Worm (Caenorhabditis elegans) whole organism, young adult: Measurements from ENCODE around the gene cyp-35C1.
A peak's percentile ranks its signal among the peaks of the same experiment; 100 is the strongest.

Experiments
- B0035.1 ChIP-seq: sonication (generic microtip); optimal IDR thresholded peaks from 2 replicates; lab custom pipeline; 2016; ENCODE audit warnings: missing genetic modification characterization, mild to moderate bottlenecking, missing compliant biosample characterization, missing genotype, missing genetic modification reagents
- B0261.1 ChIP-seq: sonication (generic microtip); optimal IDR thresholded peaks from 2 replicates; lab custom pipeline; 2016; ENCODE audit warnings: mild to moderate bottlenecking, missing genetic modification characterization, moderate library complexity, missing compliant biosample characterization
- F10E7.11 ChIP-seq: sonication (generic microtip); optimal IDR thresholded peaks from 2 replicates; lab custom pipeline; 2017; ENCODE audit warnings: mild to moderate bottlenecking, missing genetic modification characterization, moderate library complexity, missing compliant biosample characterization
- F23B12.7 ChIP-seq: sonication (generic microtip); optimal IDR thresholded peaks from 2 replicates; lab custom pipeline; 2017; ENCODE audit warnings: missing genetic modification characterization, mild to moderate bottlenecking, missing compliant biosample characterization, antibody characterized with exemption, moderate library complexity; ENCODE audit not compliant: insufficient read depth
- F57A8.1 ChIP-seq: fragments of 200-800 bp; sonication (Bioruptor generic); optimal IDR thresholded peaks from 2 replicates; lab custom pipeline; 2018; ENCODE audit warnings: mild to moderate bottlenecking, missing genetic modification characterization, moderate library complexity, missing compliant biosample characterization
- F57C9.4 ChIP-seq: sonication (generic microtip); optimal IDR thresholded peaks from 2 replicates; lab custom pipeline; 2017; ENCODE audit warnings: mild to moderate bottlenecking, missing genetic modification characterization, missing compliant biosample characterization
- Y67H2A.10 ChIP-seq: fragments of 200-800 bp; sonication (Bioruptor generic); conservative IDR thresholded peaks from 2 replicates; pipeline ENCODE4 v1.3.6; 2022; ENCODE audit warnings: missing genetic modification reagents, missing genetic modification characterization, missing compliant biosample characterization
- bed-2 ChIP-seq: fragments of 200-800 bp; sonication (Bioruptor generic); IDR thresholded peaks from 2 replicates; pipeline ENCODE4 v1.3.6; 2022; ENCODE audit warnings: missing genetic modification reagents, missing genetic modification characterization, missing compliant biosample characterization
- ccch-3 ChIP-seq: fragments of 200-800 bp; sonication (Bioruptor generic); optimal IDR thresholded peaks from 2 replicates; lab custom pipeline; 2018; ENCODE audit warnings: mild to moderate bottlenecking, missing genetic modification characterization, missing compliant biosample characterization
- cebp-1 ChIP-seq, 2 experiments: fragments of 200-800 bp in 1 of 2; sonication (Bioruptor generic) in 1 of 2; sonication (generic microtip) in 1 of 2; IDR thresholded peaks in 1 of 2; optimal IDR thresholded peaks in 1 of 2; 2 replicates each; pipeline versions ENCODE4 v1.3.6 to Lab custom; 2017 to 2022; ENCODE audit warnings: missing compliant biosample characterization in 2 of 2, missing genetic modification characterization in 2 of 2, mild to moderate bottlenecking in 1 of 2, missing genetic modification reagents in 1 of 2, moderate library complexity in 1 of 2
- ceh-27 ChIP-seq: fragments of 200-800 bp; sonication (Bioruptor generic); optimal IDR thresholded peaks from 2 replicates; lab custom pipeline; 2018; ENCODE audit warnings: mild to moderate bottlenecking, missing genetic modification characterization, moderate library complexity, missing compliant biosample characterization
- ceh-40 ChIP-seq: fragments of 200-800 bp; sonication (Bioruptor generic); IDR thresholded peaks from 2 replicates; pipeline ENCODE4 v1.3.6; 2022; ENCODE audit warnings: missing genetic modification characterization, missing compliant biosample characterization
- ceh-58 ChIP-seq: fragments of 200-800 bp; sonication (Bioruptor generic); IDR thresholded peaks from 2 replicates; pipeline ENCODE4 v1.3.6; 2022; ENCODE audit warnings: missing genetic modification characterization, missing compliant biosample characterization
- dox-1 ChIP-seq: fragments of 200-800 bp; sonication (Bioruptor generic); IDR thresholded peaks from 2 replicates; pipeline ENCODE4 v1.3.6; 2022; ENCODE audit warnings: missing genetic modification reagents, missing genetic modification characterization, missing compliant biosample characterization
- dpl-1 ChIP-seq: fragments of 150-350 bp; optimal IDR thresholded peaks from 2 replicates; lab custom pipeline; 2014; ENCODE audit warnings: missing biosample characterization, missing genetic modification reagents, missing genetic modification characterization
- egl-18 ChIP-seq: fragments of 200-800 bp; sonication (Bioruptor generic); IDR thresholded peaks from 2 replicates; pipeline ENCODE4 v1.3.6; 2022; ENCODE audit warnings: missing genetic modification reagents, missing genetic modification characterization, missing compliant biosample characterization
- egl-44 ChIP-seq: fragments of 200-800 bp; sonication (Bioruptor generic); IDR thresholded peaks from 2 replicates; pipeline ENCODE4 v1.3.6; 2022; ENCODE audit warnings: missing genetic modification reagents, missing genetic modification characterization, missing compliant biosample characterization
- egrh-3 ChIP-seq: fragments of 200-800 bp; sonication (Bioruptor generic); IDR thresholded peaks from 2 replicates; pipeline ENCODE4 v1.3.6; 2022; ENCODE audit warnings: missing genetic modification reagents, missing genetic modification characterization, missing compliant biosample characterization
- ekl-4 ChIP-seq: fragments of 200-800 bp; sonication (Bioruptor generic); IDR thresholded peaks from 2 replicates; pipeline ENCODE4 v1.3.6; 2022; ENCODE audit warnings: missing genetic modification reagents, missing genetic modification characterization, missing compliant biosample characterization
- ets-4 ChIP-seq: fragments of 200-800 bp; sonication (Bioruptor generic); optimal IDR thresholded peaks from 2 replicates; lab custom pipeline; 2018; ENCODE audit warnings: mild to moderate bottlenecking, missing genetic modification characterization, missing compliant biosample characterization
- gei-17 ChIP-seq: fragments of 200-800 bp; sonication (Bioruptor generic); optimal IDR thresholded peaks from 2 replicates; lab custom pipeline; 2018; ENCODE audit warnings: mild to moderate bottlenecking, missing genetic modification characterization, missing compliant biosample characterization
- hlh-12 ChIP-seq: sonication (generic microtip); optimal IDR thresholded peaks from 2 replicates; lab custom pipeline; 2016; ENCODE audit warnings: missing genetic modification characterization, missing compliant biosample characterization
- hmg-20 ChIP-seq: fragments of 200-800 bp; sonication (Bioruptor generic); IDR thresholded peaks from 2 replicates; pipeline ENCODE4 v1.3.6; 2022; ENCODE audit warnings: missing genetic modification reagents, missing genetic modification characterization, missing compliant biosample characterization
- lin-54 ChIP-seq: fragments of 200-800 bp; sonication (Bioruptor generic); optimal IDR thresholded peaks from 2 replicates; lab custom pipeline; 2018; ENCODE audit warnings: mild to moderate bottlenecking, missing genetic modification characterization, missing compliant biosample characterization
- lir-1 ChIP-seq: fragments of 200-800 bp; sonication (Bioruptor generic); conservative IDR thresholded peaks from 2 replicates; pipeline ENCODE4 v1.3.6; 2022; ENCODE audit warnings: missing genetic modification reagents, missing genetic modification characterization, missing compliant biosample characterization
- nfya-2 ChIP-seq: fragments of 200-800 bp; sonication (Bioruptor generic); IDR thresholded peaks from 2 replicates; pipeline ENCODE4 v1.3.6; 2022; ENCODE audit warnings: missing genetic modification reagents, missing genetic modification characterization, missing compliant biosample characterization
- nhr-27 ChIP-seq: fragments of 200-800 bp; sonication (Bioruptor generic); optimal IDR thresholded peaks from 2 replicates; lab custom pipeline; 2018; ENCODE audit warnings: mild to moderate bottlenecking, missing genetic modification characterization, moderate library complexity, missing compliant biosample characterization
- rcor-1 ChIP-seq: fragments of 200-800 bp; sonication (Bioruptor generic); IDR thresholded peaks from 2 replicates; pipeline ENCODE4 v1.3.6; 2022; ENCODE audit warnings: missing genetic modification reagents, missing genetic modification characterization, missing compliant biosample characterization
- rec-8 ChIP-seq, 2 experiments: sonication (generic microtip); optimal IDR thresholded peaks; 2 replicates each; lab custom pipeline; 2016; ENCODE audit warnings: mild to moderate bottlenecking in 2 of 2, missing genetic modification characterization in 2 of 2, missing genetic modification reagents in 2 of 2, missing genotype in 2 of 2, missing biosample characterization in 1 of 2, missing compliant biosample characterization in 1 of 2, moderate library complexity in 1 of 2
- snpc-4 ChIP-seq, 5 experiments: fragments of 150-350 bp in 1 of 5; sonication (generic microtip) in 4 of 5; optimal IDR thresholded peaks; 2 replicates each; lab custom pipeline; 2014 to 2018; ENCODE audit warnings: missing genetic modification characterization in 5 of 5, missing biosample characterization in 3 of 5, antibody characterized with exemption in 2 of 5, mild to moderate bottlenecking in 2 of 5, missing compliant biosample characterization in 2 of 5, missing genotype in 2 of 5, moderate library complexity in 2 of 5, missing genetic modification reagents in 1 of 5
- somi-1 ChIP-seq: fragments of 200-800 bp; sonication (Bioruptor generic); optimal IDR thresholded peaks from 2 replicates; lab custom pipeline; 2018; ENCODE audit warnings: mild to moderate bottlenecking, missing genetic modification characterization, missing compliant biosample characterization
- sptf-2 ChIP-seq: fragments of 200-800 bp; sonication (Bioruptor generic); optimal IDR thresholded peaks from 2 replicates; lab custom pipeline; 2018; ENCODE audit warnings: mild to moderate bottlenecking, missing genetic modification characterization, missing compliant biosample characterization
- unc-130 ChIP-seq: sonication (generic microtip); optimal IDR thresholded peaks from 2 replicates; lab custom pipeline; 2016; ENCODE audit warnings: missing genetic modification reagents, missing genetic modification characterization, missing compliant biosample characterization
- zim-3 ChIP-seq: sonication (generic microtip); optimal IDR thresholded peaks from 2 replicates; lab custom pipeline; 2017; ENCODE audit warnings: mild to moderate bottlenecking, missing genetic modification characterization, moderate library complexity, missing compliant biosample characterization
- ztf-28 ChIP-seq: fragments of 200-800 bp; sonication (Bioruptor generic); IDR thresholded peaks from 2 replicates; pipeline ENCODE4 v1.3.6; 2022; ENCODE audit warnings: missing genetic modification reagents, missing genetic modification characterization, missing compliant biosample characterization

The cyp-35C1 gene

ce11 chrV:13869551-13869950 lies 28.7 kb downstream of the cyp-35C1 start:
- TF ChIP-seq B0035.1 (tag; lab: Kevin White, UChicago), result no peak
- TF ChIP-seq unc-130, result no peak
- no peak for TF ChIP-seq gei-17
- no peak for TF ChIP-seq hmg-20 (GFP tag; lab: Robert Waterston, UW)
- TF ChIP-seq zim-3, result no peak
- TF ChIP-seq sptf-2, result no peak
- TF ChIP-seq dox-1 (GFP tag; lab: Robert Waterston, UW), result no peak
- TF ChIP-seq somi-1 (GFP tag; lab: Kevin White, UChicago), result no peak
- TF ChIP-seq F10E7.11 (tag; lab: Kevin White, UChicago), result no peak
- no peak for TF ChIP-seq snpc-4 (GFP tag; optimal IDR thresholded peaks at IDR 0.05; lab: Kevin White, UChicago)
- no peak for TF ChIP-seq snpc-4 (tag; optimal IDR thresholded peaks at IDR 0.05; lab: Kevin White, UChicago)
- TF ChIP-seq Y67H2A.10, result no peak
- no peak for TF ChIP-seq lir-1 (GFP tag; lab: Robert Waterston, UW)
- no peak for TF ChIP-seq egl-44 (GFP tag; lab: Robert Waterston, UW)
- TF ChIP-seq egl-18 (GFP tag; lab: Robert Waterston, UW), result no peak
- TF ChIP-seq nhr-27 (tag; lab: Kevin White, UChicago), result no peak
- no peak for TF ChIP-seq cebp-1 (GFP tag; IDR thresholded peaks at IDR 0.05; lab: Robert Waterston, UW)
- no peak for TF ChIP-seq cebp-1 (tag; optimal IDR thresholded peaks at IDR 0.05; lab: Kevin White, UChicago)
- TF ChIP-seq ets-4 (GFP tag; lab: Kevin White, UChicago), result no peak
- TF ChIP-seq rcor-1 (GFP tag; lab: Robert Waterston, UW), result no peak

- TF ChIP-seq egrh-3, result peak; percentile 76; the same call in 1 of the 2 replicates
- TF ChIP-seq ceh-27, result peak; percentile 10
- TF ChIP-seq, all 124 proteins: peak for 2; not testable (repeated sequence) for 122
Observed at ce11 chrV:13868886-13869285, 29.4 kb downstream of the cyp-35C1 start.

ce11 chrV:13866353-13866752 lies 31.9 kb downstream of the cyp-35C1 start, which contains the start of gene nhr-175:
TSS of gene nhr-175 (plus strand) at chrV:13866691.
- no peak for TF ChIP-seq ccch-3
- TF ChIP-seq lin-54 (GFP tag; lab: Kevin White, UChicago), result no peak
- no peak for TF ChIP-seq F57A8.1
- no peak for TF ChIP-seq gei-17
- no peak for TF ChIP-seq bed-2 (GFP tag; lab: Robert Waterston, UW)
- no peak for TF ChIP-seq ztf-28 (GFP tag; lab: Robert Waterston, UW)
- no peak for TF ChIP-seq B0261.1
- no peak for TF ChIP-seq nfya-2 (GFP tag; lab: Robert Waterston, UW)
- no peak for TF ChIP-seq hlh-12 (tag; lab: Kevin White, UChicago)
- no peak for TF ChIP-seq F57C9.4 (tag; lab: Kevin White, UChicago)
- no peak for TF ChIP-seq rec-8 (tag; optimal IDR thresholded peaks at IDR 0.05; lab: Kevin White, UChicago)
- no peak for TF ChIP-seq ekl-4 (GFP tag; lab: Robert Waterston, UW)
- no peak for TF ChIP-seq ceh-40 (GFP tag; lab: Robert Waterston, UW)
- TF ChIP-seq ceh-58 (GFP tag; lab: Robert Waterston, UW), result no peak
- TF ChIP-seq F23B12.7 (tag; lab: Kevin White, UChicago), result no peak
- no peak for TF ChIP-seq dpl-1 (GFP tag; lab: Kevin White, UChicago)
